Worm (Caenorhabditis elegans) whole organism, L3 larva: Measurements from ENCODE around the gene C50B6.7.
A peak's percentile ranks its signal among the peaks of the same experiment; 100 is the strongest.

ENCODE experiments used
- R02D3.7 ChIP-seq: fragments of 150-350 bp; optimal IDR thresholded peaks from 2 replicates; lab custom pipeline; 2014; ENCODE audit warnings: missing biosample characterization, missing genetic modification characterization
- ZK546.5 ChIP-seq: sonication (generic microtip); optimal IDR thresholded peaks from 2 replicates; lab custom pipeline; 2017; ENCODE audit warnings: missing biosample characterization, missing genetic modification characterization
- aly-2 ChIP-seq: fragments of 150-350 bp; optimal IDR thresholded peaks from 2 replicates; lab custom pipeline; 2014; ENCODE audit warnings: missing biosample characterization, missing genetic modification characterization
- ama-1 ChIP-seq: fragments of 150-350 bp; optimal IDR thresholded peaks from 2 replicates; lab custom pipeline; 2018
- ceh-16 ChIP-seq: sonication (generic microtip); optimal IDR thresholded peaks from 2 replicates; lab custom pipeline; 2017; ENCODE audit warnings: missing biosample characterization, missing genetic modification characterization
- ceh-28 ChIP-seq: fragments of 150-350 bp; optimal IDR thresholded peaks from 2 replicates; lab custom pipeline; 2014; ENCODE audit warnings: missing biosample characterization, missing genetic modification reagents, missing genetic modification characterization
- ceh-82 ChIP-seq: fragments of 150-350 bp; optimal IDR thresholded peaks from 2 replicates; lab custom pipeline; 2014; ENCODE audit warnings: missing biosample characterization, missing genetic modification characterization
- ceh-9 ChIP-seq: sonication (generic microtip); optimal IDR thresholded peaks from 2 replicates; lab custom pipeline; 2018; ENCODE audit warnings: missing biosample characterization, missing genetic modification characterization
- daf-12 ChIP-seq: fragments of 150-350 bp; optimal IDR thresholded peaks from 2 replicates; lab custom pipeline; 2014; ENCODE audit warnings: missing biosample characterization, missing genetic modification reagents, missing genetic modification characterization
- egl-27 ChIP-seq: sonication (generic microtip); optimal IDR thresholded peaks from 4 replicates; lab custom pipeline; 2017; ENCODE audit warnings: missing biosample characterization, missing genetic modification reagents, missing genetic modification characterization
- egl-5 ChIP-seq: fragments of 150-350 bp; optimal IDR thresholded peaks from 2 replicates; lab custom pipeline; 2017; ENCODE audit warnings: missing biosample characterization, missing genetic modification reagents, missing genetic modification characterization, inconsistent platforms
- elt-1 ChIP-seq: fragments of 150-350 bp; optimal IDR thresholded peaks from 2 replicates; lab custom pipeline; 2014; ENCODE audit warnings: missing biosample characterization, missing genetic modification characterization
- elt-2 ChIP-seq: sonication (generic microtip); optimal IDR thresholded peaks from 2 replicates; lab custom pipeline; 2016; ENCODE audit warnings: missing genetic modification reagents, mild to moderate bottlenecking, missing genetic modification characterization, missing compliant biosample characterization
- elt-3 ChIP-seq, 3 experiments: fragments of 150-350 bp in 1 of 3; sonication (generic microtip) in 2 of 3; optimal IDR thresholded peaks; 2 replicates in 2 of 3; 4 replicates in 1 of 3; lab custom pipeline; 2014 to 2017; ENCODE audit warnings: missing biosample characterization in 3 of 3, missing genetic modification characterization in 3 of 3
- eor-1 ChIP-seq, 2 experiments: fragments of 150-350 bp; optimal IDR thresholded peaks; 2 replicates each; lab custom pipeline; 2014 to 2018; ENCODE audit warnings: missing biosample characterization in 2 of 2, missing genetic modification characterization in 2 of 2
- fkh-10 ChIP-seq: sonication (generic microtip); optimal IDR thresholded peaks from 2 replicates; lab custom pipeline; 2017; ENCODE audit warnings: missing biosample characterization, missing genetic modification reagents, missing genetic modification characterization
- fkh-2 ChIP-seq: fragments of 150-350 bp; optimal IDR thresholded peaks from 2 replicates; lab custom pipeline; 2014; ENCODE audit warnings: missing biosample characterization, missing genetic modification reagents, missing genetic modification characterization
- fos-1 ChIP-seq: fragments of 150-350 bp; optimal IDR thresholded peaks from 2 replicates; lab custom pipeline; 2014; ENCODE audit warnings: missing biosample characterization, missing genetic modification characterization
- hmg-11 ChIP-seq: sonication (generic microtip); optimal IDR thresholded peaks from 2 replicates; lab custom pipeline; 2016; ENCODE audit warnings: missing genetic modification characterization, missing compliant biosample characterization
- jun-1 ChIP-seq: fragments of 150-350 bp; optimal IDR thresholded peaks from 2 replicates; lab custom pipeline; 2014; ENCODE audit warnings: missing biosample characterization, missing genetic modification reagents, missing genetic modification characterization
- lin-15B ChIP-seq: fragments of 150-350 bp; optimal IDR thresholded peaks from 2 replicates; lab custom pipeline; 2014; ENCODE audit warnings: missing biosample characterization, missing genetic modification characterization
- lin-39 ChIP-seq: fragments of 150-350 bp; optimal IDR thresholded peaks from 2 replicates; lab custom pipeline; 2018; ENCODE audit warnings: missing biosample characterization, missing genetic modification reagents, missing genetic modification characterization
- lsy-12 ChIP-seq: sonication (generic microtip); optimal IDR thresholded peaks from 2 replicates; lab custom pipeline; 2016; ENCODE audit warnings: mild to moderate bottlenecking, missing genetic modification characterization, missing compliant biosample characterization
- mdl-1 ChIP-seq: fragments of 150-350 bp; optimal IDR thresholded peaks from 2 replicates; lab custom pipeline; 2014; ENCODE audit warnings: missing biosample characterization, missing genetic modification characterization
- mml-1 ChIP-seq: fragments of 150-350 bp; sonication (generic microtip); optimal IDR thresholded peaks from 3 replicates; lab custom pipeline; 2014; ENCODE audit warnings: missing biosample characterization, missing genetic modification characterization
- nfya-1 ChIP-seq: sonication (generic microtip); optimal IDR thresholded peaks from 2 replicates; lab custom pipeline; 2017; ENCODE audit warnings: missing genetic modification characterization, mild to moderate bottlenecking, missing compliant biosample characterization, antibody characterized with exemption, moderate library complexity; ENCODE audit not compliant: insufficient read depth
- nhr-11 ChIP-seq: fragments of 150-350 bp; optimal IDR thresholded peaks from 2 replicates; lab custom pipeline; 2014; ENCODE audit warnings: missing biosample characterization, missing genetic modification characterization
- nhr-12 ChIP-seq: fragments of 150-350 bp; optimal IDR thresholded peaks from 2 replicates; lab custom pipeline; 2014; ENCODE audit warnings: missing biosample characterization, missing genetic modification characterization
- nhr-23 ChIP-seq: fragments of 150-350 bp; optimal IDR thresholded peaks from 2 replicates; lab custom pipeline; 2014; ENCODE audit warnings: missing biosample characterization, missing genetic modification reagents, missing genetic modification characterization
- nhr-237 ChIP-seq: fragments of 150-350 bp; optimal IDR thresholded peaks from 2 replicates; lab custom pipeline; 2014; ENCODE audit warnings: missing biosample characterization, missing genetic modification characterization
- nhr-25 ChIP-seq: sonication (generic microtip); optimal IDR thresholded peaks from 2 replicates; lab custom pipeline; 2017; ENCODE audit warnings: missing biosample characterization, missing genetic modification characterization
- nhr-28 ChIP-seq: fragments of 150-350 bp; optimal IDR thresholded peaks from 2 replicates; lab custom pipeline; 2014; ENCODE audit warnings: missing biosample characterization, missing genetic modification characterization
- nhr-43 ChIP-seq: sonication (generic microtip); optimal IDR thresholded peaks from 2 replicates; lab custom pipeline; 2016; ENCODE audit warnings: mild to moderate bottlenecking, missing genetic modification characterization, missing compliant biosample characterization; ENCODE audit not compliant: poor library complexity, severe bottlenecking
- nhr-67 ChIP-seq: fragments of 150-350 bp; optimal IDR thresholded peaks from 2 replicates; lab custom pipeline; 2014; ENCODE audit warnings: missing biosample characterization, missing genetic modification characterization
- nhr-76 ChIP-seq: fragments of 150-350 bp; sonication (generic microtip); optimal IDR thresholded peaks from 5 replicates; lab custom pipeline; 2014; ENCODE audit warnings: missing biosample characterization, missing genetic modification characterization
- nhr-77 ChIP-seq: fragments of 150-350 bp; optimal IDR thresholded peaks from 2 replicates; lab custom pipeline; 2014; ENCODE audit warnings: missing biosample characterization, missing genetic modification characterization
- pha-4 ChIP-seq: fragments of 150-350 bp; optimal IDR thresholded peaks from 2 replicates; lab custom pipeline; 2014; ENCODE audit warnings: missing biosample characterization, missing genetic modification reagents, missing genetic modification characterization
- pqm-1 ChIP-seq: fragments of 150-350 bp; optimal IDR thresholded peaks from 2 replicates; lab custom pipeline; 2017; ENCODE audit warnings: missing biosample characterization, missing genetic modification characterization, inconsistent platforms
- sea-2 ChIP-seq: fragments of 150-350 bp; sonication (generic microtip); optimal IDR thresholded peaks from 4 replicates; lab custom pipeline; 2014; ENCODE audit warnings: missing biosample characterization, missing genetic modification reagents, missing genetic modification characterization
- skn-1 ChIP-seq: fragments of 150-350 bp; optimal IDR thresholded peaks from 2 replicates; lab custom pipeline; 2014; ENCODE audit warnings: missing biosample characterization, missing genetic modification characterization
- snpc-4 ChIP-seq: fragments of 150-350 bp; optimal IDR thresholded peaks from 2 replicates; lab custom pipeline; 2014; ENCODE audit warnings: missing biosample characterization, missing genetic modification characterization
- tbx-2 ChIP-seq: sonication (generic microtip); optimal IDR thresholded peaks from 2 replicates; lab custom pipeline; 2016; ENCODE audit warnings: mild to moderate bottlenecking, missing genetic modification characterization, missing compliant biosample characterization
- unc-39 ChIP-seq: sonication (generic microtip); optimal IDR thresholded peaks from 4 replicates; lab custom pipeline; 2017; ENCODE audit warnings: missing biosample characterization, missing genetic modification characterization
- unc-62 ChIP-seq: fragments of 150-350 bp; sonication (generic microtip); optimal IDR thresholded peaks from 4 replicates; lab custom pipeline; 2014; ENCODE audit warnings: missing biosample characterization, missing genetic modification reagents, missing genetic modification characterization
- zag-1 ChIP-seq: fragments of 150-350 bp; optimal IDR thresholded peaks from 2 replicates; lab custom pipeline; 2014; ENCODE audit warnings: missing biosample characterization, missing genetic modification characterization
- ztf-11 ChIP-seq: fragments of 150-350 bp; optimal IDR thresholded peaks from 2 replicates; lab custom pipeline; 2014; ENCODE audit warnings: missing biosample characterization, missing genetic modification characterization
- ztf-4 ChIP-seq: fragments of 150-350 bp; optimal IDR thresholded peaks from 2 replicates; lab custom pipeline; 2014; ENCODE audit warnings: missing biosample characterization, missing genetic modification characterization

C50B6.7 gene

ce11 chrV:13324933-13325760, at the start of gene C50B6.7:
C50B6.7 (minus strand) TSS chrV:13324983.
- TF ChIP-seq fkh-2 (tag; lab: Kevin White, UChicago) (no peak), pqm-1 (tag; lab: Kevin White, UChicago) (peak; percentile 75), jun-1 (tag; lab: Kevin White, UChicago) (no peak), nhr-23 (no peak), elt-3 (tag; optimal IDR thresholded peaks at IDR 0.05; lab: Kevin White, UChicago) (no peak), elt-2 (tag; lab: Kevin White, UChicago) (peak; percentile 58), nhr-77 (tag; lab: Kevin White, UChicago) (no peak), skn-1 (tag; lab: Kevin White, UChicago) (no peak), daf-12 (tag; lab: Kevin White, UChicago) (no peak)
- TF ChIP-seq, all 47 proteins: peak for 2

- TF ChIP-seq mml-1 (tag; lab: Kevin White, UChicago) (no peak), tbx-2 (peak; percentile 6), ceh-9 (no peak), mdl-1 (no peak), pha-4 (tag; lab: Kevin White, UChicago) (no peak), daf-12 (tag; lab: Kevin White, UChicago) (no peak), pqm-1 (tag; lab: Kevin White, UChicago) (no peak), eor-1 (tag; optimal IDR thresholded peaks at IDR 0.05; lab: Kevin White, UChicago) (no peak), hmg-11 (no peak), nfya-1 (tag; lab: Kevin White, UChicago) (no peak), nhr-25 (tag; lab: Kevin White, UChicago) (peak; percentile 93), jun-1 (tag; lab: Kevin White, UChicago) (peak; percentile 16), aly-2 (tag; lab: Kevin White, UChicago) (no peak), ama-1 (lab: Kevin White, UChicago) (no peak), nhr-43 (tag; lab: Kevin White, UChicago) (peak; percentile 49), elt-3 (tag; optimal IDR thresholded peaks at IDR 0.05; lab: Kevin White, UChicago) (no peak), fkh-10 (GFP tag; lab: Kevin White, UChicago) (no peak), sea-2 (no peak), lin-15B (no peak), fos-1 (tag; lab: Kevin White, UChicago) (no peak), nhr-76 (no peak), ceh-82 (no peak), skn-1 (tag; lab: Kevin White, UChicago) (no peak), snpc-4 (tag; lab: Kevin White, UChicago) (no peak), nhr-23 (peak; percentile 95), ZK546.5 (tag; lab: Kevin White, UChicago) (no peak), unc-39 (tag; lab: Kevin White, UChicago) (no peak), lsy-12 (tag; lab: Kevin White, UChicago) (peak; percentile 18), ceh-16 (tag; lab: Kevin White, UChicago) (no peak), nhr-28 (no peak), fkh-2 (tag; lab: Kevin White, UChicago) (no peak), ceh-28 (tag; lab: Kevin White, UChicago) (peak; percentile 56), zag-1 (tag; lab: Kevin White, UChicago) (no peak), nhr-67 (tag; lab: Kevin White, UChicago) (no peak), elt-2 (tag; lab: Kevin White, UChicago) (peak; percentile 31), unc-62 (GFP tag; lab: Kevin White, UChicago) (no peak), nhr-11 (no peak), ztf-4 (tag; lab: Kevin White, UChicago) (no peak), nhr-77 (tag; lab: Kevin White, UChicago) (no peak), lin-39 (tag; lab: Kevin White, UChicago) (no peak), elt-1 (tag; lab: Kevin White, UChicago) (no peak), nhr-12 (tag; lab: Kevin White, UChicago) (no peak), egl-5 (tag; lab: Kevin White, UChicago) (no peak), nhr-237 (tag; lab: Kevin White, UChicago) (no peak), ztf-11 (no peak), R02D3.7 (no peak), egl-27 (tag; lab: Kevin White, UChicago) (no peak)
These were observed 49.7 kb upstream of the C50B6.7 start for ce11 chrV:13374532-13374931.
